Fruit fly (Drosophila melanogaster): Measurements from ENCODE around the gene ko.

ko gene

DNA sequence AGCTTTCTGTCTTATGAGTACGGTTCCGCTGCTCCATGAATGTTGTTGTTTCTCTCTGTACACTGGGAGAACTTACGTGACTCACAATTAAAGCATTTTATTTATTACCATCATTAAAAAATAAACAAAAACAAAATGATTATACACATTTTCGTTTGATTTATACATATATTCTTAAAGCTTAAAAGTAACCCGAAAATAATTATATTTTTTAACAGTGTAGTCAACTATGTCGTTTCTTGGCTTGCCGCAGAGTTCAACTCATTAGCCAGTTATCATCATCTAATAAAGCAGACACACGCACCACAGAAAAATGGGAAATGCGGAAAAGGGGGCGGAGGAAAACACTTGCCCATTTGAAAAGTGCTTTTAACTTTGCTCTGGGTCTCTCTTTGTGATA is 93.6 kb downstream of the ko start (continued):
- peak; percentile 44 for TF ChIP-seq CG7928 (GFP tag; optimal IDR thresholded peaks at IDR 0.05)
- TF ChIP-seq lola (GFP tag; optimal IDR thresholded peaks at IDR 0.05) = peak in 1 of 3 experiments; percentile 75
- peak; percentile 60 for TF ChIP-seq nerfin-1 (tag; optimal IDR thresholded peaks at IDR 0.05)
- TF ChIP-seq vnd (GFP tag; IDR thresholded peaks at IDR 0.05; ENCODE audit: partially characterized antibody) = no peak
- TF ChIP-seq CG15269 (tag; optimal IDR thresholded peaks at IDR 0.05) = peak; percentile 90
- peak; percentile 75 for TF ChIP-seq tio (GFP tag; optimal IDR thresholded peaks at IDR 0.05)
- TF ChIP-seq tx (GFP tag; optimal IDR thresholded peaks at IDR 0.05) = peak; percentile 52
- no peak for TF ChIP-seq zen2 (GFP tag; IDR thresholded peaks at IDR 0.05; ENCODE audit: partially characterized antibody)
- no peak for TF ChIP-seq Neu2 (GFP tag; optimal IDR thresholded peaks at IDR 0.05; ENCODE audit: borderline replicate concordance)
- peak; percentile 72 for TF ChIP-seq ap (GFP tag; IDR thresholded peaks at IDR 0.05)
- TF ChIP-seq CG10462 (GFP tag; optimal IDR thresholded peaks at IDR 0.05) = peak; percentile 65
- TF ChIP-seq CG18262 (tag; optimal IDR thresholded peaks at IDR 0.05) = peak; percentile 83
- peak; percentile 37; the same call in 1 of the 2 replicates for TF ChIP-seq CG6272 (GFP tag; IDR thresholded peaks at IDR 0.05)
- TF ChIP-seq seq (GFP tag; IDR thresholded peaks at IDR 0.05) = peak; percentile 74; the same call in 1 of the 2 replicates
- peak; percentile 67 for TF ChIP-seq CG3281 (GFP tag; optimal IDR thresholded peaks at IDR 0.05)
- TF ChIP-seq BtbVII (GFP tag; optimal IDR thresholded peaks at IDR 0.05) = peak; percentile 67
- TF ChIP-seq Pdp1 (GFP tag; optimal IDR thresholded peaks at IDR 0.05) = peak; percentile 56 to 73
- TF ChIP-seq her (GFP tag; optimal IDR thresholded peaks at IDR 0.05) = peak; percentile 7
- no peak for TF ChIP-seq CG1792 (GFP tag; optimal IDR thresholded peaks at IDR 0.05)
- TF ChIP-seq CG17328 (GFP tag; IDR thresholded peaks at IDR 0.05) = peak; percentile 82; the same call in 1 of the 2 replicates
- peak; percentile 54 for TF ChIP-seq CG1647 (GFP tag; optimal IDR thresholded peaks at IDR 0.05)
- no peak for TF ChIP-seq CG6791 (GFP tag; IDR thresholded peaks at IDR 0.05; ENCODE audit: partially characterized antibody)
- no peak for TF ChIP-seq Hr39 (optimal IDR thresholded peaks at IDR 0.05)
- TF ChIP-seq CG2129 (GFP tag; IDR thresholded peaks at IDR 0.05; ENCODE audit: partially characterized antibody) = no peak
- peak; percentile 60; the same call in 1 of the 2 replicates for TF ChIP-seq CG4730 (GFP tag; IDR thresholded peaks at IDR 0.05)
- no peak for TF ChIP-seq CG1024 (GFP tag; IDR thresholded peaks at IDR 0.05)
- TF ChIP-seq CG15011 (GFP tag; optimal IDR thresholded peaks at IDR 0.05) = peak; percentile 24
- TF ChIP-seq Sry-β (GFP tag; optimal IDR thresholded peaks at IDR 0.05) = peak; percentile 31
- TF ChIP-seq CG2889 (GFP tag; IDR thresholded peaks at IDR 0.05) = peak; percentile 74
- peak; percentile 86 for TF ChIP-seq CoRest (tag; optimal IDR thresholded peaks at IDR 0.05)
- TF ChIP-seq al (GFP tag; IDR thresholded peaks at IDR 0.05) = peak; percentile 66
- TF ChIP-seq CG32532 (GFP tag; IDR thresholded peaks at IDR 0.05) = peak; percentile 74
- TF ChIP-seq Gsc (GFP tag; IDR thresholded peaks at IDR 0.05) = no peak
- TF ChIP-seq p53 (GFP tag; optimal IDR thresholded peaks at IDR 0.05) = no peak
- peak; percentile 75 for TF ChIP-seq bcd (GFP tag; optimal IDR thresholded peaks at IDR 0.05)
- TF ChIP-seq Ada2b (GFP tag; IDR thresholded peaks at IDR 0.05) = peak; percentile 74
- peak in 1 of 2 experiments; percentile 81 for TF ChIP-seq Eip74EF (GFP tag; optimal IDR thresholded peaks at IDR 0.05)
- TF ChIP-seq slou (GFP tag; optimal IDR thresholded peaks at IDR 0.05) = no peak
- peak; percentile 79 for TF ChIP-seq Ssrp (tag; optimal IDR thresholded peaks at IDR 0.05)
- 0 out of 3 replicates have a peak, but pooled peaks have one; percentile 38 for TF ChIP-seq Mrtf (GFP tag; IDR thresholded peaks at IDR 0.05)
- TF ChIP-seq crol (GFP tag; IDR thresholded peaks at IDR 0.05) = 0 out of 2 replicates have a peak, but pooled peaks have one; percentile 5
- peak; percentile 65; the same call in 2 of the 3 replicates for TF ChIP-seq Dbx (GFP tag; IDR thresholded peaks at IDR 0.05)
- peak; percentile 28 for TF ChIP-seq Myb (GFP tag; optimal IDR thresholded peaks at IDR 0.05)
- no peak for TF ChIP-seq NFAT (GFP tag; IDR thresholded peaks at IDR 0.05)
- TF ChIP-seq fd102C (GFP tag; optimal IDR thresholded peaks at IDR 0.05) = no peak
- peak; percentile 59 for TF ChIP-seq CG12299 (tag; optimal IDR thresholded peaks at IDR 0.05)
- TF ChIP-seq CG13296 (GFP tag; optimal IDR thresholded peaks at IDR 0.05) = peak; percentile 71
- TF ChIP-seq CG6683 (GFP tag; optimal IDR thresholded peaks at IDR 0.05) = peak; percentile 25
- no peak for TF ChIP-seq rib (GFP tag; IDR thresholded peaks at IDR 0.05)
- TF ChIP-seq Ets97D (GFP tag; optimal IDR thresholded peaks at IDR 0.05) = peak; percentile 42
